Fruit fly (Drosophila melanogaster): ENCODE results near the gene Cox10.

Cox10 gene

DNA sequence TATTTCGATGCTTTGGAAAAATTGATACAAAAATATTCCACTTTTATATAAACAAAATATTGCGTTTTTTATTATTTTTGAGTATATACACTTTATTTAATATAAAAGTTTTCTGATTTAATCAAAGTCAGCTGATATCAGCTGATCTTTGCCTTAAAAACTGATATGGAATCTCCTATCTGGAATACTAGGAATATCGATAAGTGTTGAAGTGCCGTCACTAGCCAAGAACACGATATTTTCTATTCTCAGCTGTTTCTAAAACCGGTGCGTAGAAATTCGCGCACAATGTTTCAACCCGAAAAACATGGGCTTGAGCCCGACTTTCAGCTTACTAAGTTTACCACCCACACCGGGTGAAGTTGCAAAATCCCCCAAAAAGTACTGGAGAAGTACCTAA, 11.2 kb downstream of the Cox10 start, which contains the start of gene Sps2:
Gene Sps2, plus strand, starts transcription at position 124 of the 400 bp plus-strand sequence.
- TF ChIP-seq CG10631 (GFP tag; optimal IDR thresholded peaks at IDR 0.05) = no peak
- TF ChIP-seq CG8119 (GFP tag; IDR thresholded peaks at IDR 0.05) = no peak
- TF ChIP-seq CG8632 (GFP tag; optimal IDR thresholded peaks at IDR 0.05) = no peak
- TF ChIP-seq Hr39 (GFP tag; optimal IDR thresholded peaks at IDR 0.05) = no peak
- TF ChIP-seq Eip93F (GFP tag; optimal IDR thresholded peaks at IDR 0.05) = no peak
- TF ChIP-seq CG32006 (GFP tag; optimal IDR thresholded peaks at IDR 0.05) = no peak
- TF ChIP-seq CG6163 (GFP tag; IDR thresholded peaks at IDR 0.05) = no peak
- TF ChIP-seq spab (GFP tag; optimal IDR thresholded peaks at IDR 0.05) = no peak
- no peak for TF ChIP-seq topi (GFP tag; optimal IDR thresholded peaks at IDR 0.05)
- TF ChIP-seq CG10669 (GFP tag; optimal IDR thresholded peaks at IDR 0.05) = no peak
- no peak for TF ChIP-seq Met (GFP tag; optimal IDR thresholded peaks at IDR 0.05)
- no peak for TF ChIP-seq fd59A (GFP tag; optimal IDR thresholded peaks at IDR 0.05)
- no peak for TF ChIP-seq fkh (GFP tag; optimal IDR thresholded peaks at IDR 0.05)

DNA sequence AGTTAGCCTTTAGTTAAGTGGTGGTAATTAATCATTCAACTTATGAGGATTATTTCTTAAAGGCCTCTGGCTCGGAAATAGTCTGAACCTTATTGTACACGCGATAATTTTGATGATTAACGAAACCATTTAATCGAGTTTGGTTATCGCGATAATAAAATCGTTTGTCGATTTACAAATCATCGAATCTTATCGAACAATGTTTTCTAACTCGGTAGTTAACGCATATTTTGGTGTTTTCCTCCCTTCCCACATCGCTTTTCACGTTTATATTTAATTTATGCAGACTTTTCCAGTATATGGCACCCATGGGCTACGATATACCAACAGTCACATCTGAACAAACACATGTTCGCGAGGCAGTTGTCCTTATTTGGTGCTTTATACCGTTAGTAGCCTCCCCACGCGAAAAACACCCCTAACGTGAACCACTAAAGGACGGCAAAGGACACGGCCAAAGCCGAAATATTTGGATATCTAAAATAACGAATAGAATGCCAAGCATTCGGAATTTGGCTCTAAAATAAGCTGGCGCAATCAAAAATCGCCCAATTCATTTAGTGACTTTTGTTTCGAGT, 12.8 kb downstream of the Cox10 start, which contains the start of gene Frmd5:
Gene Frmd5, plus strand, starts transcription at position 414 of the 578 bp plus-strand sequence.
- TF ChIP-seq cyc (GFP tag; optimal IDR thresholded peaks at IDR 0.05) = no peak
- no peak for TF ChIP-seq fkh (GFP tag; optimal IDR thresholded peaks at IDR 0.05)
- TF ChIP-seq Eip78C (GFP tag) = no peak
- TF ChIP-seq CG1621 (tag; optimal IDR thresholded peaks at IDR 0.05) = no peak
- no peak for TF ChIP-seq dsx (GFP tag; optimal IDR thresholded peaks at IDR 0.05; ENCODE audit: poor library complexity, severe bottlenecking)
- TF ChIP-seq CG31627 (GFP tag; optimal IDR thresholded peaks at IDR 0.05) = no peak
- no peak for TF ChIP-seq CG7368 (GFP tag; optimal IDR thresholded peaks at IDR 0.05)
- no peak for TF ChIP-seq CG11294 (GFP tag; IDR thresholded peaks at IDR 0.05)
- no peak for TF ChIP-seq vri (GFP tag; optimal IDR thresholded peaks at IDR 0.05)
- no peak for TF ChIP-seq salr (GFP tag; optimal IDR thresholded peaks at IDR 0.05)
- TF ChIP-seq CG34406 (GFP tag; optimal IDR thresholded peaks at IDR 0.05) = no peak
- TF ChIP-seq CG6792 (GFP tag; optimal IDR thresholded peaks at IDR 0.05) = no peak
- TF ChIP-seq Eip93F (GFP tag; optimal IDR thresholded peaks at IDR 0.05) = no peak
- TF ChIP-seq CG6854 (GFP tag; optimal IDR thresholded peaks at IDR 0.05) = no peak
- no peak for TF ChIP-seq spab (GFP tag; optimal IDR thresholded peaks at IDR 0.05)
- TF ChIP-seq fd85E (GFP tag; optimal IDR thresholded peaks at IDR 0.05) = no peak
- no peak for TF ChIP-seq Hr38 (GFP tag; optimal IDR thresholded peaks at IDR 0.05)
- no peak for TF ChIP-seq CG16779 (tag; optimal IDR thresholded peaks at IDR 0.05)
- no peak for TF ChIP-seq dac (GFP tag; optimal IDR thresholded peaks at IDR 0.05)

DNA sequence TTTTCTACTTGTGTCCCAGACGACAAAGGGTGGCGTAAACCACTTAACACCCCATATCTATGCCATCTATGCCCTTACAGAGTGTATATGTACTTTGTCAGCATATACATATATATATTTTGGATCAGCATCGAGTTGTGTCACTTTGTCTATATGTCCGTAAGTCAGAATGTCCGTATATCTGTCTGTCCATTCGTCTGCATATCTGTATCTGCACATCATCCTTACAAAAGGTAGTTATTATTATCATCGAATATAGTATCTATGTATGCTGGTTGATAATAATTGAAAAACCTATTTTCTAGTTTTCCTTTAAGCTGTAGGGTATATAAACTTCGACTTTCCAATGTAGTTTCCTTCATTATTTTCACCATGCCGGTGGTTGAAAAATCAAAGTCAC, 19.9 kb downstream of the Cox10 start:
- TF ChIP-seq ss (GFP tag; optimal IDR thresholded peaks at IDR 0.05) = no peak
- no peak for TF ChIP-seq CG6163 (GFP tag; IDR thresholded peaks at IDR 0.05)
- TF ChIP-seq spab (GFP tag; optimal IDR thresholded peaks at IDR 0.05) = no peak
- TF ChIP-seq CG10669 (GFP tag; optimal IDR thresholded peaks at IDR 0.05) = no peak
- no peak for TF ChIP-seq Blimp-1 (GFP tag; optimal IDR thresholded peaks at IDR 0.05)
- no peak for TF ChIP-seq Sox102F (GFP tag; optimal IDR thresholded peaks at IDR 0.05)
- TF ChIP-seq fkh (GFP tag; optimal IDR thresholded peaks at IDR 0.05) = no peak
- TF ChIP-seq CG8632 (GFP tag; optimal IDR thresholded peaks at IDR 0.05) = no peak
- TF ChIP-seq Sox15 (GFP tag; optimal IDR thresholded peaks at IDR 0.05) = no peak
- no peak for TF ChIP-seq CG16779 (tag; optimal IDR thresholded peaks at IDR 0.05)
- TF ChIP-seq Gug (GFP tag; IDR thresholded peaks at IDR 0.05) = no peak
- TF ChIP-seq Hr38 (GFP tag; optimal IDR thresholded peaks at IDR 0.05) = no peak
- no peak for TF ChIP-seq pdm3 (GFP tag; optimal IDR thresholded peaks at IDR 0.05)
- no peak for TF ChIP-seq lz (GFP tag; optimal IDR thresholded peaks at IDR 0.05)
- TF ChIP-seq topi (GFP tag; optimal IDR thresholded peaks at IDR 0.05) = no peak
- no peak for TF ChIP-seq CG11294 (GFP tag; IDR thresholded peaks at IDR 0.05)
- TF ChIP-seq net (GFP tag; optimal IDR thresholded peaks at IDR 0.05) = no peak
- no peak for TF ChIP-seq CG3919 (GFP tag; optimal IDR thresholded peaks at IDR 0.05)

All from whole organism, prepupa.